Worm (Caenorhabditis elegans): ENCODE results near the gene T22C8.1.

T22C8.1 gene

ce11 chrII:8587660-8588230 lies 24.8 kb upstream of the T22C8.1 start:
- no peak for TF ChIP-seq snu-23 (GFP tag; optimal IDR thresholded peaks at IDR 0.05)
- no peak for TF ChIP-seq zip-4 (GFP tag; optimal IDR thresholded peaks at IDR 0.05)
- TF ChIP-seq mef-2 (tag; optimal IDR thresholded peaks at IDR 0.05): no peak
- TF ChIP-seq egl-27 (tag; optimal IDR thresholded peaks at IDR 0.05): no peak
- no peak for TF ChIP-seq ama-1 (optimal IDR thresholded peaks at IDR 0.05)
- TF ChIP-seq egl-13 (tag; optimal IDR thresholded peaks at IDR 0.05): no peak
- no peak for TF ChIP-seq ces-1 (GFP tag; optimal IDR thresholded peaks at IDR 0.05)
- TF ChIP-seq lin-15B (tag; optimal IDR thresholded peaks at IDR 0.05): no peak
- peak; percentile 39 for TF ChIP-seq nhr-71 (tag; optimal IDR thresholded peaks at IDR 0.05)
- no peak for TF ChIP-seq fkh-8 (tag; optimal IDR thresholded peaks at IDR 0.05)
- no peak for TF ChIP-seq dpl-1 (GFP tag; optimal IDR thresholded peaks at IDR 0.05)
- no peak for TF ChIP-seq nhr-20 (tag; optimal IDR thresholded peaks at IDR 0.05)
- peak; percentile 14 for TF ChIP-seq fkh-10 (GFP tag; optimal IDR thresholded peaks at IDR 0.05)
- no peak for TF ChIP-seq hlh-17 (GFP tag; optimal IDR thresholded peaks at IDR 0.05; ENCODE audit: borderline replicate concordance)
- no peak for TF ChIP-seq unc-98 (GFP tag; IDR thresholded peaks at IDR 0.05)
- no peak for TF ChIP-seq jun-1 (tag; optimal IDR thresholded peaks at IDR 0.05)
- TF ChIP-seq fkh-4 (tag; optimal IDR thresholded peaks at IDR 0.05; ENCODE audit: borderline replicate concordance): no peak
- peak; percentile 39 for TF ChIP-seq tbx-2 (tag; optimal IDR thresholded peaks at IDR 0.05)
- no peak for TF ChIP-seq nhr-12 (tag; optimal IDR thresholded peaks at IDR 0.05)
- peak; percentile 14 for TF ChIP-seq blmp-1 (tag; optimal IDR thresholded peaks at IDR 0.05)
- peak; percentile 73 for TF ChIP-seq lin-14 (GFP tag; optimal IDR thresholded peaks at IDR 0.05)
- no peak for TF ChIP-seq hpl-2 (GFP tag; optimal IDR thresholded peaks at IDR 0.05)

DNA sequence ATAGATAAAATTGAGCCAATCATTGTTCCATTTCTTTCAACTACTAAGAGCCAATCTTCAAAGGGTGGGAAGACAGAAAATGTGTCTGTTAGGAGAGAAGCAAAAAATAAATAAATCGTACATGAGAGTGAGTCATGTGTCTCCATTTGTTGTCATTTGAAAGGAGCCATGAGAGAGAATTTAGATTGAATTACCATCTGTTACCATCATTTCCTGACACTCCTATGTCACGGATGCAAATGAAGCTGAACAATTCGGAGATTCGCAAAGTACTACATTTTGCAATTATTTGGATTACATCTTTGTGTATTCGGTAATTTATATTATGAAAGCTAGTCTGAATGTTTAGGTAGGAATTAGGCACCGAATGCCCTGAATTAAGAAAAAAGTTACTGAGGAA lies 24.1 kb upstream of the T22C8.1 start:
- TF ChIP-seq zag-1 (tag; optimal IDR thresholded peaks at IDR 0.05) (peak; percentile 35), lin-14 (GFP tag; optimal IDR thresholded peaks at IDR 0.05) (peak; percentile 28), tlp-1 (tag; optimal IDR thresholded peaks at IDR 0.05) (no peak), alr-1 (tag; optimal IDR thresholded peaks at IDR 0.05; ENCODE audit: borderline replicate concordance) (no peak), ztf-11 (tag; optimal IDR thresholded peaks at IDR 0.05) (peak in 1 of 2 experiments; percentile 42), nhr-85 (tag) (no peak), fkh-4 (tag; optimal IDR thresholded peaks at IDR 0.05; ENCODE audit: borderline replicate concordance) (no peak)

ce11 chrII:8589227-8589626 lies 23.3 kb upstream of the T22C8.1 start:
- peak; percentile 77 for TF ChIP-seq ceh-8 (GFP tag; optimal IDR thresholded peaks at IDR 0.05)
- TF ChIP-seq mep-1 (tag; optimal IDR thresholded peaks at IDR 0.05): no peak
- TF ChIP-seq tlp-1 (tag; optimal IDR thresholded peaks at IDR 0.05): no peak
- TF ChIP-seq nhr-12 (tag; optimal IDR thresholded peaks at IDR 0.05): no peak
- TF ChIP-seq zag-1 (tag; optimal IDR thresholded peaks at IDR 0.05): peak; percentile 52
- peak in 1 of 2 experiments; percentile 10 for TF ChIP-seq lin-35 (GFP tag; optimal IDR thresholded peaks at IDR 0.05)
- TF ChIP-seq alr-1 (tag; optimal IDR thresholded peaks at IDR 0.05; ENCODE audit: borderline replicate concordance): no peak
- TF ChIP-seq lsy-2 (tag; optimal IDR thresholded peaks at IDR 0.05): peak in 1 of 2 experiments; percentile 16
- TF ChIP-seq nhr-71 (tag; optimal IDR thresholded peaks at IDR 0.05): peak; percentile 57
- peak; percentile 88 for TF ChIP-seq lin-14 (GFP tag; optimal IDR thresholded peaks at IDR 0.05)
- peak; percentile 72 for TF ChIP-seq dsc-1 (tag; optimal IDR thresholded peaks at IDR 0.05)
- no peak for TF ChIP-seq nhr-11 (tag; optimal IDR thresholded peaks at IDR 0.05)
- TF ChIP-seq snpc-4 (tag; optimal IDR thresholded peaks at IDR 0.05): no peak
- no peak for TF ChIP-seq grh-1 (GFP tag; IDR thresholded peaks at IDR 0.05)
- TF ChIP-seq F16B12.6 (tag; optimal IDR thresholded peaks at IDR 0.05): no peak
- no peak for TF ChIP-seq nhr-85 (tag)
- TF ChIP-seq unc-86 (tag; optimal IDR thresholded peaks at IDR 0.05): peak; percentile 51
- TF ChIP-seq aly-2 (tag; optimal IDR thresholded peaks at IDR 0.05): no peak
- no peak for TF ChIP-seq blmp-1 (tag; optimal IDR thresholded peaks at IDR 0.05)
- TF ChIP-seq ces-1 (GFP tag; optimal IDR thresholded peaks at IDR 0.05): peak; percentile 51
